Fruit fly (Drosophila melanogaster) whole organism, embryonic: ENCODE measurements around the gene CG8861.

Source experiments
- CG14667 ChIP-seq: fragments of 200-800 bp; sonication (Bioruptor generic); IDR thresholded peaks from 2 replicates; pipeline ENCODE4 v1.3.6; 2022; ENCODE audit warnings: missing biosample characterization, missing genetic modification characterization
- CG17186 ChIP-seq: fragments of 200-800 bp; sonication (Bioruptor generic); optimal IDR thresholded peaks from 3 replicates; lab custom pipeline; 2017; ENCODE audit warnings: missing biosample characterization, missing genetic modification reagents, missing genetic modification characterization
- CG2712 ChIP-seq: fragments of 200-800 bp; optimal IDR thresholded peaks from 3 replicates; lab custom pipeline; 2019; ENCODE audit warnings: missing biosample characterization, mild to moderate bottlenecking, missing genetic modification characterization, moderate library complexity
- CG6272 ChIP-seq: fragments of 200-800 bp; sonication (Bioruptor generic); IDR thresholded peaks from 2 replicates; pipeline ENCODE4 v1.3.6; 2022; ENCODE audit warnings: missing biosample characterization, missing genetic modification characterization
- CG7963 ChIP-seq: fragments of 200-800 bp; sonication (Bioruptor generic); IDR thresholded peaks from 3 replicates; pipeline ENCODE4 v1.3.6; 2022; ENCODE audit warnings: missing biosample characterization, missing genetic modification characterization; ENCODE audit not compliant: partially characterized antibody
- CG8388 ChIP-seq: fragments of 200-800 bp; sonication (Bioruptor generic); optimal IDR thresholded peaks from 2 replicates; lab custom pipeline; 2019; ENCODE audit warnings: missing biosample characterization, mild to moderate bottlenecking, missing genetic modification characterization, moderate library complexity
- CG8944 ChIP-seq: fragments of 200-800 bp; sonication (Bioruptor generic); optimal IDR thresholded peaks from 3 replicates; lab custom pipeline; 2016; ENCODE audit warnings: missing biosample characterization, missing genetic modification characterization
- CG9437 ChIP-seq: fragments of 200-800 bp; sonication (Bioruptor generic); optimal IDR thresholded peaks from 2 replicates; lab custom pipeline; 2018; ENCODE audit warnings: missing biosample characterization, mild to moderate bottlenecking, missing genetic modification characterization
- Doc3 ChIP-seq: fragments of 200-800 bp; sonication (Bioruptor generic); IDR thresholded peaks from 3 replicates; pipeline ENCODE4 v1.3.6; 2022; ENCODE audit warnings: missing biosample characterization, missing genetic modification characterization; ENCODE audit not compliant: partially characterized antibody
- Nf-YC ChIP-seq: fragments of 200-800 bp; optimal IDR thresholded peaks from 3 replicates; lab custom pipeline; 2019; ENCODE audit warnings: missing biosample characterization, mild to moderate bottlenecking, missing genetic modification characterization, moderate library complexity
- Rfx ChIP-seq: fragments of 200-800 bp; sonication (Bioruptor generic); IDR thresholded peaks from 2 replicates; pipeline ENCODE4 v1.3.6; 2022; ENCODE audit warnings: missing biosample characterization, missing genetic modification characterization
- Xbp1 ChIP-seq: fragments of 200-800 bp; sonication (Bioruptor generic); optimal IDR thresholded peaks from 3 replicates; lab custom pipeline; 2016; ENCODE audit warnings: missing biosample characterization, mild to moderate bottlenecking, missing genetic modification characterization
- ssp ChIP-seq: fragments of 200-800 bp; sonication (Bioruptor generic); IDR thresholded peaks from 2 replicates; pipeline ENCODE4 v1.3.6; 2022; ENCODE audit warnings: missing biosample characterization, missing genetic modification characterization

DNA sequence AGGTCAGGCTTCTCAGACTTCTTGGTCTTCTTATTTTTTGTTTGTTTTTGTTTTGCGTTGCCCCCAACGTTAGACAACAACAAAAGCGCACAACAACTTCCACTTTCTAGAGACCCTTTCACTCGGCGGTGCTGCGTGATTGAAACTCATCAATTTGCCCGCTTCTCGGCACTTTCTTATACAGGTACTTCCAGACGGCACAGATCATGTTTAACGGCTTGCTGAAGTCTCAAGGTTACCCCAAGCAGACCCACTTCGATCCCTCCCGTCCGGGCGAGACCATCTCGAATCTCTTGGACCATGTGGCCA is 78.6 kb downstream of the CG8861 start:
- TF ChIP-seq CG2712 (no peak), CG17186 (no peak), ssp (GFP tag; lab: Robert Waterston, UW) (no peak), CG7963 (GFP tag; lab: Robert Waterston, UW) (no peak), Rfx (GFP tag; lab: Robert Waterston, UW) (no peak), CG8944 (GFP tag; lab: Kevin White, UChicago) (no peak), Nf-YC (tag; lab: Kevin White, UChicago) (no peak), Xbp1 (no peak), CG6272 (GFP tag; lab: Robert Waterston, UW) (no peak), CG9437 (GFP tag; lab: Kevin White, UChicago) (no peak), CG14667 (GFP tag; lab: Robert Waterston, UW) (no peak), CG8388 (no peak), Doc3 (GFP tag; lab: Robert Waterston, UW) (no peak)
